Worm (Caenorhabditis elegans) whole organism, L2 larva: ENCODE results near the gene dars-2.
A peak's percentile ranks its signal among the peaks of the same experiment; 100 is the strongest.

Experiments
- C34F6.9 ChIP-seq: fragments of 150-350 bp; optimal IDR thresholded peaks from 2 replicates; lab custom pipeline; 2014; ENCODE audit warnings: missing biosample characterization, missing genetic modification characterization
- F13H6.1 ChIP-seq: sonication (generic microtip); optimal IDR thresholded peaks from 2 replicates; lab custom pipeline; 2016; ENCODE audit warnings: missing genetic modification characterization, missing compliant biosample characterization
- R02D3.7 ChIP-seq: fragments of 150-350 bp; optimal IDR thresholded peaks from 2 replicates; lab custom pipeline; 2014; ENCODE audit warnings: missing biosample characterization, missing genetic modification characterization
- Y55F3AM.14 ChIP-seq: fragments of 200-800 bp; sonication (Bioruptor generic); optimal IDR thresholded peaks from 2 replicates; lab custom pipeline; 2018; ENCODE audit warnings: mild to moderate bottlenecking, missing genetic modification characterization, missing compliant biosample characterization
- ZK546.5 ChIP-seq: sonication (generic microtip); optimal IDR thresholded peaks from 2 replicates; lab custom pipeline; 2017; ENCODE audit warnings: missing biosample characterization, missing genetic modification characterization
- alr-1 ChIP-seq: fragments of 150-350 bp; optimal IDR thresholded peaks from 2 replicates; lab custom pipeline; 2014; ENCODE audit warnings: missing biosample characterization, missing genetic modification characterization
- aly-2 ChIP-seq: fragments of 150-350 bp; optimal IDR thresholded peaks from 2 replicates; lab custom pipeline; 2014; ENCODE audit warnings: missing biosample characterization, missing genetic modification characterization
- ama-1 ChIP-seq: fragments of 150-350 bp; optimal IDR thresholded peaks from 2 replicates; lab custom pipeline; 2018; ENCODE audit warnings: inconsistent platforms
- ceh-16 ChIP-seq: fragments of 150-350 bp; optimal IDR thresholded peaks from 2 replicates; lab custom pipeline; 2014; ENCODE audit warnings: missing biosample characterization, missing genetic modification characterization
- crh-2 ChIP-seq: sonication (generic microtip); optimal IDR thresholded peaks from 2 replicates; lab custom pipeline; 2017; ENCODE audit warnings: missing biosample characterization, missing genetic modification characterization
- dmd-4 ChIP-seq: sonication (generic microtip); optimal IDR thresholded peaks from 2 replicates; lab custom pipeline; 2017; ENCODE audit warnings: missing biosample characterization, missing genetic modification characterization
- elt-1 ChIP-seq: fragments of 150-350 bp; optimal IDR thresholded peaks from 2 replicates; lab custom pipeline; 2014; ENCODE audit warnings: missing biosample characterization, missing genetic modification characterization
- elt-3 ChIP-seq: sonication (generic microtip); optimal IDR thresholded peaks from 2 replicates; lab custom pipeline; 2017; ENCODE audit warnings: missing biosample characterization, missing genetic modification characterization
- gmeb-1 ChIP-seq: fragments of 150-350 bp; optimal IDR thresholded peaks from 2 replicates; lab custom pipeline; 2014; ENCODE audit warnings: missing biosample characterization, missing genetic modification characterization
- lin-11 ChIP-seq: fragments of 150-350 bp; sonication (generic microtip); optimal IDR thresholded peaks from 2 replicates; lab custom pipeline; 2014; ENCODE audit warnings: missing biosample characterization, missing genetic modification characterization, inconsistent platforms, mixed read lengths
- lin-13 ChIP-seq: fragments of 150-350 bp; optimal IDR thresholded peaks from 2 replicates; lab custom pipeline; 2014; ENCODE audit warnings: missing biosample characterization, missing genetic modification reagents, missing genetic modification characterization
- lsy-2 ChIP-seq, 2 experiments: fragments of 150-350 bp in 1 of 2; sonication (generic microtip) in 1 of 2; optimal IDR thresholded peaks; 2 replicates each; lab custom pipeline; 2014 to 2017; ENCODE audit warnings: missing biosample characterization in 2 of 2, missing genetic modification characterization in 2 of 2
- mbf-1 ChIP-seq: sonication (generic microtip); optimal IDR thresholded peaks from 2 replicates; lab custom pipeline; 2017; ENCODE audit warnings: missing biosample characterization, missing genetic modification characterization
- mdl-1 ChIP-seq, 2 experiments: fragments of 150-350 bp in 1 of 2; sonication (generic microtip) in 1 of 2; optimal IDR thresholded peaks; 2 replicates each; lab custom pipeline; 2017; ENCODE audit warnings: missing biosample characterization in 2 of 2, missing genetic modification characterization in 2 of 2
- nhr-10 ChIP-seq: sonication (generic microtip); optimal IDR thresholded peaks from 2 replicates; lab custom pipeline; 2017; ENCODE audit warnings: missing biosample characterization, missing genetic modification characterization
- nhr-11 ChIP-seq: fragments of 150-350 bp; optimal IDR thresholded peaks from 2 replicates; lab custom pipeline; 2014; ENCODE audit warnings: missing biosample characterization, missing genetic modification characterization
- nhr-129 ChIP-seq: fragments of 150-350 bp; optimal IDR thresholded peaks from 2 replicates; lab custom pipeline; 2014; ENCODE audit warnings: missing biosample characterization, missing genetic modification characterization
- nhr-23 ChIP-seq: fragments of 150-350 bp; optimal IDR thresholded peaks from 2 replicates; lab custom pipeline; 2014; ENCODE audit warnings: missing biosample characterization, missing genetic modification reagents, missing genetic modification characterization
- nhr-237 ChIP-seq: fragments of 150-350 bp; optimal IDR thresholded peaks from 2 replicates; lab custom pipeline; 2014; ENCODE audit warnings: missing biosample characterization, missing genetic modification characterization
- nhr-25 ChIP-seq: fragments of 150-350 bp; sonication (generic microtip); optimal IDR thresholded peaks from 3 replicates; lab custom pipeline; 2014; ENCODE audit warnings: missing biosample characterization, missing genetic modification characterization
- nhr-6 ChIP-seq: fragments of 150-350 bp; optimal IDR thresholded peaks from 2 replicates; lab custom pipeline; 2014; ENCODE audit warnings: missing biosample characterization, missing genetic modification characterization
- peb-1 ChIP-seq: fragments of 150-350 bp; optimal IDR thresholded peaks from 2 replicates; lab custom pipeline; 2014; ENCODE audit warnings: missing biosample characterization, missing genetic modification characterization
- sma-3 ChIP-seq: sonication (generic microtip); optimal IDR thresholded peaks from 2 replicates; lab custom pipeline; 2016; ENCODE audit warnings: missing genetic modification reagents, missing genetic modification characterization, missing compliant biosample characterization
- snpc-4 ChIP-seq: fragments of 150-350 bp; optimal IDR thresholded peaks from 2 replicates; lab custom pipeline; 2014; ENCODE audit warnings: missing biosample characterization, missing genetic modification characterization
- unc-55 ChIP-seq: fragments of 150-350 bp; sonication (generic microtip); optimal IDR thresholded peaks from 3 replicates; lab custom pipeline; 2014; ENCODE audit warnings: missing biosample characterization, missing genetic modification reagents, missing genetic modification characterization
- ztf-1 ChIP-seq: fragments of 200-800 bp; sonication (Bioruptor generic); conservative IDR thresholded peaks from 2 replicates; pipeline ENCODE4 v1.3.6; 2022; ENCODE audit warnings: missing genetic modification characterization, missing compliant biosample characterization
- ztf-11 ChIP-seq: sonication (generic microtip); optimal IDR thresholded peaks from 2 replicates; lab custom pipeline; 2017; ENCODE audit warnings: missing biosample characterization, missing genetic modification characterization

The dars-2 gene

DNA sequence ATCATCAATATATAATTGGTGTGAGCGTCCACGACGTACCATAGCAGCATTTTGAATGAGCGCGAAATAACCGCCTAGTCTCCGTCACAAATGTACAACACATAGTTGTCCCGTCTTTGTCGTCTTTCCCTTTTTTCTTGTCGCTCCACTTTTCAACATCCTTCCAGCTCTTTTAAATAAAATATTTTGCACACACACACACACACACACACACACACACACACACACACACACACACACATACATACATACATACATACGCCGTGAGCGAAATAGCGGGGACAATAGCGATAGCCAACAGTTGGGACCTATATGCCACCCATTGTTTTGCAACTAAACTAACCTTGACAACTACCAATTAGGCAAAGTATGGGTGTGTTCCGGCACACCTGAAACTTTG is 10.2 kb upstream of the dars-2 start:
- no peak for TF ChIP-seq elt-3 (tag; lab: Kevin White, UChicago)
- no peak for TF ChIP-seq gmeb-1 (tag; lab: Kevin White, UChicago)
- no peak for TF ChIP-seq nhr-25 (tag; lab: Kevin White, UChicago)
- TF ChIP-seq nhr-129 (tag; lab: Kevin White, UChicago) = peak; percentile 11
- peak; percentile 2 for TF ChIP-seq Y55F3AM.14
- peak; percentile 59 for TF ChIP-seq unc-55

- peak; percentile 32 for TF ChIP-seq lin-11 (tag; lab: Kevin White, UChicago)
- peak; percentile 33 for TF ChIP-seq C34F6.9 (tag; lab: Kevin White, UChicago)
- no peak for TF ChIP-seq dmd-4
- peak; percentile 29 for TF ChIP-seq nhr-129 (tag; lab: Kevin White, UChicago)
- no peak for TF ChIP-seq lsy-2 (tag; optimal IDR thresholded peaks at IDR 0.05; lab: Kevin White, UChicago)
- TF ChIP-seq unc-55 = peak; percentile 12
- TF ChIP-seq ama-1 (lab: Kevin White, UChicago) = peak; percentile 65
- TF ChIP-seq F13H6.1 = peak; percentile 7
These were observed 9.8 kb upstream of the dars-2 start for ce11 chrV:12038783-12039182.

DNA sequence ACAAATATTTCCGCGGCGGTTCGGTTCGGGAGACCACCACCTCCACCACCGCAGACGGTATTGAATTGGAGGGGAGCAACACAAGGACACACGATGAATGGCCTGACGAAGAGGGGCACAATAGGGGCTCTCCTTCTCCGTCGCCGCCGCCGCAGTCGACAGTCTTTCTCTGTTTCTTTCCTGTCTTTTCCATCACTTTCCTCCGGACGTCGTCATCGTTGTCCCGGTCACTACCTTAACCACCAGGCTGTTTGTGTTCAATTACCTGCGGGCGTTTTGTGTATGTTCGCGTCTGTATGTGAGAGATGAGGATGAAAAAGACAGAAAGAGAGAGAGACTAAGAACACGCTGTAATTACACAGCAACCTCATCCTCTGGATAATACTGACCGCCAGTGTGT is 8.8 kb upstream of the dars-2 start:
- TF ChIP-seq nhr-237 (no peak), nhr-25 (tag; lab: Kevin White, UChicago) (peak; percentile 24)
- TF ChIP-seq, all 48 proteins: peak for 1

- TF ChIP-seq C34F6.9 (tag; lab: Kevin White, UChicago) (peak; percentile 67), nhr-129 (tag; lab: Kevin White, UChicago) (peak; percentile 48), ztf-1 (GFP tag; lab: Robert Waterston, UW) (no peak), gmeb-1 (tag; lab: Kevin White, UChicago) (peak; percentile 90), unc-55 (peak; percentile 79), sma-3 (peak; percentile 66), lin-13 (GFP tag; lab: Kevin White, UChicago) (peak; percentile 45), F13H6.1 (no peak), crh-2 (tag; lab: Kevin White, UChicago) (peak; percentile 41)
These were observed 7.5 kb upstream of the dars-2 start, which contains the start of the genes kup-1 and F10C2.4 for ce11 chrV:12040823-12041606. TSS of gene kup-1 (minus strand) at chrV:12040873. TSS of gene F10C2.4 (plus strand) at chrV:12041556.

DNA sequence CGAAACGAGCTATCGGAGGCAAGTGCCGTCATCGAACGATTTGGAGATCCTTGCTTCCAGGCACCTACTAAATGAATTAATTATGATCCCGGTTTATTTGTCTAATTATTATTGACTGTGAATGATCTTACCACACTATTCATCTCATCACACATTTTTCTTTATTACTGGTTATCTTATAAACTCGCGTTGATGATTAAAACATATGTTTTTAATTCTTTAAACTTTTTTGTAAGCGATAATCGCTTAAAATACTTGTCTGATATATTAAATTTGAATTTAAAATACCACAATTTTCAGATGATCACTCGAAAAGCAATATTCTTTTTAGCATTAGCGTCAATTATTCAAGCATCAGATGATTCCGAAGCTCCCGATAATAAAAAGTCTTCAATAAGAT is 3.4 kb upstream of the dars-2 start, which contains the start of gene F10C2.5:
TSS of gene F10C2.5 (plus strand) at position 301 of the 400 bp plus-strand sequence.
- no peak for TF ChIP-seq snpc-4 (tag; lab: Kevin White, UChicago)
- TF ChIP-seq nhr-129 (tag; lab: Kevin White, UChicago) = no peak
- no peak for TF ChIP-seq mbf-1 (tag; lab: Kevin White, UChicago)
- no peak for TF ChIP-seq elt-1 (tag; lab: Kevin White, UChicago)
- no peak for TF ChIP-seq ztf-11 (tag; lab: Kevin White, UChicago)
- no peak for TF ChIP-seq mdl-1 (tag; optimal IDR thresholded peaks at IDR 0.05; lab: Kevin White, UChicago)
- no peak for TF ChIP-seq peb-1 (tag; lab: Kevin White, UChicago)
- TF ChIP-seq crh-2 (tag; lab: Kevin White, UChicago) = no peak
- TF ChIP-seq R02D3.7 = no peak
- TF ChIP-seq alr-1 = no peak
- no peak for TF ChIP-seq nhr-11
- TF ChIP-seq lin-13 (GFP tag; lab: Kevin White, UChicago) = no peak
- no peak for TF ChIP-seq aly-2 (tag; lab: Kevin White, UChicago)

- TF ChIP-seq snpc-4 (tag; lab: Kevin White, UChicago) (peak; percentile 57), ceh-16 (tag; lab: Kevin White, UChicago) (no peak)
- TF ChIP-seq, all 48 proteins: peak for 1
These were observed 810 bp upstream of the dars-2 start for ce11 chrV:12047735-12048134.

DNA sequence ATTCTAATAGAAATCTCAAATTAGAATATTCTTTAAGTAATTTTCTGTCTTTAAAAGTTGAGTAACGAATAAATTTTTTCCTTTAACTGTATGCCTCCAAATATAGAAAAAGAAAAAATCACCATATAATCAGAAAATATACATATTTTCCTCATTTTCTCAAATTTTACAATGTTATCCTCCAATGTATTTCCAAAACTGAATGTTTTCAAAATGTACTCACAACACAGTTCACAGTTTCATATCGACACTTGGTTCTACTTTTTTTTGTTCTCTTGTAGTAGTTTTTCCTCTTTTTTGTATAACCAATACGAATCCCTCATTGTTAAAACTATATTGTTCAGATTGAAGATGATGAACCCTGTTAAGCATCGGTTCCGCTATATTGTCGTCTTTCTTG is 5.1 kb downstream of the dars-2 start, which contains the start of gene F10C2.7:
TSS of gene F10C2.7 (plus strand) at position 301 of the 400 bp plus-strand sequence.
- TF ChIP-seq ceh-16 (tag; lab: Kevin White, UChicago) (no peak), nhr-237 (no peak), mdl-1 (tag; optimal IDR thresholded peaks at IDR 0.05; lab: Kevin White, UChicago) (no peak), lsy-2 (tag; optimal IDR thresholded peaks at IDR 0.05; lab: Kevin White, UChicago) (no peak), nhr-10 (no peak), nhr-6 (tag; lab: Kevin White, UChicago) (no peak), unc-55 (no peak), R02D3.7 (no peak), ZK546.5 (tag; lab: Kevin White, UChicago) (no peak), nhr-23 (tag; lab: Kevin White, UChicago) (no peak), peb-1 (tag; lab: Kevin White, UChicago) (no peak)
